Fruit fly (Drosophila melanogaster) whole organism, prepupa: Measurements from ENCODE around the gene CG44006.
A peak's percentile ranks its signal among the peaks of the same experiment; 100 is the strongest.

ENCODE experiments used
- CG10631 ChIP-seq: fragments of 200-800 bp; sonication (Bioruptor generic); optimal IDR thresholded peaks from 2 replicates; lab custom pipeline; 2016; ENCODE audit warnings: missing biosample characterization, missing genetic modification characterization
- CG10669 ChIP-seq: fragments of 200-800 bp; sonication (Bioruptor generic); optimal IDR thresholded peaks from 3 replicates; lab custom pipeline; 2018; ENCODE audit warnings: missing biosample characterization, mild to moderate bottlenecking, missing genetic modification characterization, moderate library complexity
- CG11294 ChIP-seq: fragments of 200-800 bp; sonication (Bioruptor generic); IDR thresholded peaks from 2 replicates; pipeline ENCODE4 v1.3.6; 2022; ENCODE audit warnings: missing biosample characterization, missing genetic modification characterization
- CG11762 ChIP-seq: fragments of 200-800 bp; sonication (Bioruptor generic); optimal IDR thresholded peaks from 3 replicates; lab custom pipeline; 2016; ENCODE audit warnings: missing biosample characterization, missing genetic modification characterization; ENCODE audit not compliant: insufficient read depth
- CG11902 ChIP-seq: fragments of 200-800 bp; sonication (Bioruptor generic); optimal IDR thresholded peaks from 3 replicates; lab custom pipeline; 2016; ENCODE audit warnings: missing biosample characterization, missing genetic modification characterization
- CG1621 ChIP-seq: fragments of 200-800 bp; sonication (Bioruptor generic); optimal IDR thresholded peaks from 3 replicates; lab custom pipeline; 2018; ENCODE audit warnings: missing biosample characterization, mild to moderate bottlenecking, missing genetic modification characterization
- CG31627 ChIP-seq: fragments of 200-800 bp; sonication (Bioruptor generic); optimal IDR thresholded peaks from 3 replicates; lab custom pipeline; 2016; ENCODE audit warnings: missing biosample characterization, missing genetic modification characterization
- CG34406 ChIP-seq: fragments of 200-800 bp; sonication (Bioruptor generic); optimal IDR thresholded peaks from 3 replicates; lab custom pipeline; 2016; ENCODE audit warnings: missing biosample characterization, missing genetic modification characterization
- CG3919 ChIP-seq: fragments of 200-800 bp; sonication (Bioruptor generic); optimal IDR thresholded peaks from 3 replicates; lab custom pipeline; 2016; ENCODE audit warnings: missing biosample characterization, missing genetic modification characterization
- CG4318 ChIP-seq: fragments of 200-800 bp; sonication (Bioruptor generic); optimal IDR thresholded peaks from 3 replicates; lab custom pipeline; 2017; ENCODE audit warnings: missing biosample characterization, mild to moderate bottlenecking, missing genetic modification characterization
- CG6276 ChIP-seq: fragments of 200-800 bp; sonication (Bioruptor generic); optimal IDR thresholded peaks from 2 replicates; lab custom pipeline; 2017; ENCODE audit warnings: missing biosample characterization, mild to moderate bottlenecking, missing genetic modification characterization
- CG6854 ChIP-seq: fragments of 200-800 bp; sonication (Bioruptor generic); optimal IDR thresholded peaks from 2 replicates; lab custom pipeline; 2017; ENCODE audit warnings: missing biosample characterization, mild to moderate bottlenecking, missing genetic modification characterization
- CG7368 ChIP-seq: fragments of 200-800 bp; sonication (Bioruptor generic); optimal IDR thresholded peaks from 3 replicates; lab custom pipeline; 2016; ENCODE audit warnings: missing biosample characterization, missing genetic modification characterization
- CG8119 ChIP-seq: fragments of 200-800 bp; sonication (Bioruptor generic); IDR thresholded peaks from 3 replicates; pipeline ENCODE4 v1.3.6; 2022; ENCODE audit warnings: missing biosample characterization, missing genetic modification characterization
- CG8319 ChIP-seq: fragments of 200-800 bp; sonication (Bioruptor generic); optimal IDR thresholded peaks from 3 replicates; lab custom pipeline; 2016; ENCODE audit warnings: missing biosample characterization, missing genetic modification characterization
- CG8632 ChIP-seq: fragments of 200-800 bp; sonication (Bioruptor generic); optimal IDR thresholded peaks from 3 replicates; lab custom pipeline; 2016; ENCODE audit warnings: missing biosample characterization, missing genetic modification characterization
- CG9139 ChIP-seq: fragments of 200-800 bp; sonication (Bioruptor generic); optimal IDR thresholded peaks from 3 replicates; lab custom pipeline; 2017; ENCODE audit warnings: missing biosample characterization, mild to moderate bottlenecking, missing genetic modification characterization
- Eip78C ChIP-seq: fragments of 200-800 bp; sonication (Bioruptor generic); peaks from one replicate; lab custom pipeline; 2016; ENCODE audit warnings: missing biosample characterization, missing genetic modification characterization
- Eip93F ChIP-seq: fragments of 200-800 bp; sonication (Bioruptor generic); optimal IDR thresholded peaks from 2 replicates; lab custom pipeline; 2016; ENCODE audit warnings: missing biosample characterization, mild to moderate bottlenecking, missing genetic modification characterization
- Ets21C ChIP-seq: fragments of 200-800 bp; sonication (Bioruptor generic); optimal IDR thresholded peaks from 3 replicates; lab custom pipeline; 2016; ENCODE audit warnings: missing biosample characterization, missing genetic modification characterization
- Ets96B ChIP-seq: fragments of 200-800 bp; optimal IDR thresholded peaks from 2 replicates; lab custom pipeline; 2019; ENCODE audit warnings: missing biosample characterization, mild to moderate bottlenecking, missing genetic modification characterization, moderate library complexity
- Hr38 ChIP-seq: sonication (Bioruptor generic); optimal IDR thresholded peaks from 2 replicates; lab custom pipeline; 2016; ENCODE audit warnings: missing biosample characterization, missing genetic modification characterization
- Hr4 ChIP-seq: fragments of 200-800 bp; sonication (Bioruptor generic); optimal IDR thresholded peaks from 3 replicates; lab custom pipeline; 2016; ENCODE audit warnings: missing biosample characterization, missing genetic modification characterization
- Lpt ChIP-seq: fragments of 200-800 bp; sonication (Bioruptor generic); optimal IDR thresholded peaks from 3 replicates; lab custom pipeline; 2016; ENCODE audit warnings: missing biosample characterization, missing genetic modification characterization
- OdsH ChIP-seq: fragments of 200-800 bp; sonication (Bioruptor generic); optimal IDR thresholded peaks from 3 replicates; lab custom pipeline; 2016; ENCODE audit warnings: missing biosample characterization, missing genetic modification characterization
- Smox ChIP-seq: fragments of 200-800 bp; sonication (Bioruptor generic); optimal IDR thresholded peaks from 3 replicates; lab custom pipeline; 2016; ENCODE audit warnings: missing biosample characterization, missing genetic modification characterization
- Sox102F ChIP-seq: fragments of 200-800 bp; sonication (Bioruptor generic); optimal IDR thresholded peaks from 2 replicates; lab custom pipeline; 2016; ENCODE audit warnings: missing biosample characterization, mild to moderate bottlenecking, missing genetic modification characterization
- Sox14 ChIP-seq: fragments of 200-800 bp; sonication (Bioruptor generic); optimal IDR thresholded peaks from 3 replicates; lab custom pipeline; 2016; ENCODE audit warnings: missing biosample characterization, missing genetic modification characterization
- Sox15 ChIP-seq: fragments of 200-800 bp; sonication (Bioruptor generic); optimal IDR thresholded peaks from 3 replicates; lab custom pipeline; 2016; ENCODE audit warnings: missing biosample characterization, missing genetic modification characterization
- dac ChIP-seq: fragments of 200-800 bp; sonication (Bioruptor generic); optimal IDR thresholded peaks from 2 replicates; lab custom pipeline; 2017; ENCODE audit warnings: missing biosample characterization, mild to moderate bottlenecking, missing genetic modification characterization
- dsx ChIP-seq: fragments of 200-800 bp; optimal IDR thresholded peaks from 3 replicates; lab custom pipeline; 2019; ENCODE audit warnings: missing biosample characterization, mild to moderate bottlenecking, missing genetic modification characterization, moderate library complexity; ENCODE audit not compliant: poor library complexity, severe bottlenecking
- esn ChIP-seq: fragments of 200-800 bp; sonication (Bioruptor generic); optimal IDR thresholded peaks from 2 replicates; lab custom pipeline; 2016; ENCODE audit warnings: missing biosample characterization, mild to moderate bottlenecking, missing genetic modification characterization, moderate library complexity
- fd59A ChIP-seq: fragments of 200-800 bp; sonication (Bioruptor generic); optimal IDR thresholded peaks from 2 replicates; lab custom pipeline; 2017; ENCODE audit warnings: missing biosample characterization, mild to moderate bottlenecking, missing genetic modification characterization, missing genetic modification reagents
- fd85E ChIP-seq: fragments of 200-800 bp; sonication (Bioruptor generic); optimal IDR thresholded peaks from 3 replicates; lab custom pipeline; 2016; ENCODE audit warnings: missing biosample characterization, missing genetic modification characterization
- fkh ChIP-seq: fragments of 200-800 bp; sonication (Bioruptor generic); optimal IDR thresholded peaks from 3 replicates; lab custom pipeline; 2017; ENCODE audit warnings: missing biosample characterization, mild to moderate bottlenecking, missing genetic modification characterization, moderate library complexity
- lz ChIP-seq: fragments of 200-800 bp; sonication (Bioruptor generic); optimal IDR thresholded peaks from 3 replicates; lab custom pipeline; 2016; ENCODE audit warnings: missing biosample characterization, missing genetic modification characterization
- pdm3 ChIP-seq: fragments of 200-800 bp; sonication (Bioruptor generic); optimal IDR thresholded peaks from 3 replicates; lab custom pipeline; 2016; ENCODE audit warnings: missing biosample characterization, missing genetic modification characterization
- salr ChIP-seq, 2 experiments: fragments of 200-800 bp; sonication (Bioruptor generic); optimal IDR thresholded peaks; 3 replicates each; lab custom pipeline; 2016 to 2018; ENCODE audit warnings: missing biosample characterization in 2 of 2, missing genetic modification characterization in 2 of 2, mild to moderate bottlenecking in 1 of 2
- ss ChIP-seq, 2 experiments: fragments of 200-800 bp; sonication (Bioruptor generic); optimal IDR thresholded peaks; 2 replicates in 1 of 2; 3 replicates in 1 of 2; lab custom pipeline; 2017 to 2018; ENCODE audit warnings: mild to moderate bottlenecking in 2 of 2, missing biosample characterization in 2 of 2, missing genetic modification characterization in 2 of 2, moderate library complexity in 1 of 2
- svp ChIP-seq: fragments of 200-800 bp; sonication (Bioruptor generic); peaks from one replicate; lab custom pipeline; 2016; ENCODE audit warnings: missing biosample characterization, missing genetic modification characterization
- topi ChIP-seq: fragments of 200-800 bp; sonication (Bioruptor generic); optimal IDR thresholded peaks from 3 replicates; lab custom pipeline; 2016; ENCODE audit warnings: missing biosample characterization, missing genetic modification characterization

Gene CG44006

DNA sequence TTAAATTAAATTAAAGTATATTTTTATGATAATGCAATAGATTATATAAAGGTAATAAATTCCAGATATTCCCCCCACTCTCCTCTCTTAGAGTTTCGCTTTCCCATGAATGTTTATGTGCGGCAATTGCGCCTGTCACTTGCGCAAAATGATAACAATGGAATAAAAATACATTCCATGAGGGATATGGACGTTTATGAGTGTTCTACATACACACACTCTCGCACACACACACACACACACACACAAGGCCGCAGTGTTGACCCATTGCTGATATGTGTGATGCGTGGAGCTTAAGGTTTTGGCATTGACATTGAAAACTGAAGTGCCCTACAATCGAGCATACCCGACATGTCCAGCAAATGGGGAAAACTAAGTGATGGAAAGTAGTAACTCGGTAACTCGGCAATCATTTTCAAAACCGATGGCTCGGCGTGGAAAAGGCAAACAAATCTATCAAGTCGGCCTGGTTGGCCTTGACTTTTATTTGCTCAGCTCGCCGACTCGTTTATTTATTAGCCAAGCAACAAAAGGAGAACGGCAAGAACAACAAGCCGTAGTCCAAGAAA is 23.3 kb downstream of the CG44006 start (continued):
- TF ChIP-seq dsx (GFP tag; lab: Kevin White, UChicago) (peak; percentile 8), CG3919 (GFP tag; lab: Kevin White, UChicago) (no peak), CG31627 (GFP tag; lab: Kevin White, UChicago) (no peak), fkh (peak; percentile 42), OdsH (GFP tag; lab: Kevin White, UChicago) (no peak), CG10669 (GFP tag; lab: Kevin White, UChicago) (peak; percentile 50), Sox14 (GFP tag; lab: Kevin White, UChicago) (peak; percentile 6), Eip93F (no peak), fd85E (GFP tag; lab: Kevin White, UChicago) (no peak), CG6276 (no peak), Ets96B (peak; percentile 51), CG6854 (GFP tag; lab: Kevin White, UChicago) (no peak), CG8632 (GFP tag; lab: Kevin White, UChicago) (no peak), lz (GFP tag; lab: Kevin White, UChicago) (no peak), fd59A (GFP tag; lab: Kevin White, UChicago) (no peak), dac (GFP tag; lab: Kevin White, UChicago) (no peak), Eip78C (peak; percentile 66), CG4318 (GFP tag; lab: Kevin White, UChicago) (no peak), CG11902 (no peak), CG34406 (GFP tag; lab: Kevin White, UChicago) (no peak), topi (GFP tag; lab: Kevin White, UChicago) (no peak), CG9139 (GFP tag; lab: Kevin White, UChicago) (no peak), Sox15 (GFP tag; lab: Kevin White, UChicago) (no peak), Ets21C (GFP tag; lab: Kevin White, UChicago) (no peak), Smox (GFP tag; lab: Kevin White, UChicago) (no peak), CG10631 (GFP tag; lab: Kevin White, UChicago) (no peak), Hr4 (GFP tag; lab: Kevin White, UChicago) (no peak), svp (peak; percentile 91), pdm3 (GFP tag; lab: Kevin White, UChicago) (no peak)

DNA sequence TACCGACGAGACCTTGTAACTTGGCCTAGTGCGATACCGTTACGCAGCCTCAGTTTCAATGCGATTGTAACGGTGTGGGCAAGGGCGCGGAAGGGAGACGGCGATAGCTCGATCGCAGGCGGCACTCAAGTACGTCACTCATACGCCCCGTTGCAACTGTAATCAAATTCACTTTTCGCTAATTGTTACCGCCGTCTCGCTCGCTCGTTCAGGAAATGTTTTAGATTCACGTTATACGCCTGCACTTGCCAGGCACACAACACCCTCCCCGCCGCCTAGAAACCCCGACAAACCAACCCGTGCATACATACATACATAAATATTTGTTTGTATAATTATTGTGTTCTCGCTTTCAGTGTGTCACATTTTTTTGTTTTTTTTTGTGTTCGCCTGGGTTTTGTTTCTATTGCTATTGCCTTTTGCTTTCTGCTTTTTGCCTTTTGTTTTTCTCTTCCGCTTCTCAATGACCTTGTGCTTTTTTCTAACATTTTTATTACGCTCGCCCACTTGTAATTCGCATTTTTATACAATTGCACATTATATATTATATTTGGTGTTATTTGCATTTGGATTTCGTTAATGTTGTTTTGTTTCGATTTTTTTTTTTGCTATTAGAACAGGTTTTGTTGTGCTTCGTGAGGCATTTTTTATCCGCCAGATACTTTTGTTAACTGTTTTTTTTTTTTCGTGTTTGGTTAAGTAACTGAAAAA is 25.5 kb downstream of the CG44006 start:
- TF ChIP-seq CG3919 (GFP tag; lab: Kevin White, UChicago): no peak
- TF ChIP-seq fkh: peak; percentile 5

DNA sequence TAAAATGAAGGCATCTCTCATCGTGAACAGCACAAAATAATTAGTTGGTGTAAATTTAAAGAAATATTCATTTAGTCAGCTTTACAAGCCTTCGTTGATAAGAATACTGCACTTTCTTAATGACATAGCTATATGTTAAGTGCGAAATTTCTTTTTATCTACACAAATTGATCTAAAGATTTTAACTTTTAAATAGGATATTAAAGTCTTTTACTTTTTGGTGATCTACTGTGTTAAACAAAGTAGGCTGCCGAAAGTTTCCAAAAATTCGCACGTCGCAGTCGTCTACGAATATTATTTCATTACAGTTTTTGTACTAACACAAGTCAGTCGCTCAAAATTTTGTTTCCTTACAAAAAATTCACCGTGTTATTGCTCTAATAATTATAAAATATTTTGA is 27.5 kb downstream of the CG44006 start, which contains the start of gene CG42393:
Gene CG42393 (plus strand): TSS at position 301 of the 400 bp plus-strand sequence.
- no peak for TF ChIP-seq Hr4 (GFP tag; lab: Kevin White, UChicago)
- no peak for TF ChIP-seq CG7368
- TF ChIP-seq esn (GFP tag; lab: Kevin White, UChicago): no peak
- TF ChIP-seq Sox102F: no peak
- no peak for TF ChIP-seq fd85E (GFP tag; lab: Kevin White, UChicago)
- TF ChIP-seq Hr38 (GFP tag; lab: Kevin White, UChicago): no peak
- TF ChIP-seq svp: no peak
- no peak for TF ChIP-seq CG11294
- no peak for TF ChIP-seq CG11902
- no peak for TF ChIP-seq CG8319 (GFP tag; lab: Kevin White, UChicago)
- TF ChIP-seq dac (GFP tag; lab: Kevin White, UChicago): no peak

DNA sequence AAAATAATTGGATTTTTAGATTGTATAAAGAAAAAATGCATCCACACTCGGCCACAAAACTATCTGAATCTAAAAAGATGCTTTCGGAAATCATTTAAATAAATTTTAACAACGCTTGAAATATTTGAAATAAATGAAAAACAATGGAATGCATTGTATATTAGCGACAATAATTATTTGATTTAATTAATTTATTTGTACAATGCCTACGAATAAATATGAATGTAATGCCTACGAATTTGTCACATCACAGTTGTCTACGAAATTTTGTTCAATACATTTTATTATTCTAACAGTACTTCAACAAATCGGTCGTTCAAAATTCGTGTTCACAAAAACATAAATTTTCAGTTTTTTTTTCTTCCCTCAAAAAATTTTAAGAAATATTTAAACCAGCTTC is 29.9 kb downstream of the CG44006 start, which contains the start of gene CG32192:
Gene CG32192 (plus strand): TSS at position 301 of the 400 bp plus-strand sequence.
- TF ChIP-seq CG11762 (GFP tag; lab: Kevin White, UChicago) (no peak), CG8119 (GFP tag; lab: Robert Waterston, UW) (no peak), Smox (GFP tag; lab: Kevin White, UChicago) (no peak), ss (GFP tag; optimal IDR thresholded peaks at IDR 0.05; lab: Kevin White, UChicago) (no peak), fkh (no peak), CG1621 (tag; lab: Kevin White, UChicago) (no peak), CG3919 (GFP tag; lab: Kevin White, UChicago) (no peak), salr (GFP tag; optimal IDR thresholded peaks at IDR 0.05; lab: Kevin White, UChicago) (no peak), Ets96B (no peak), Lpt (GFP tag; lab: Kevin White, UChicago) (no peak), fd85E (GFP tag; lab: Kevin White, UChicago) (no peak), lz (GFP tag; lab: Kevin White, UChicago) (no peak)
